Worm (Caenorhabditis elegans): Measurements from ENCODE around the gene tsp-16.

DNA sequence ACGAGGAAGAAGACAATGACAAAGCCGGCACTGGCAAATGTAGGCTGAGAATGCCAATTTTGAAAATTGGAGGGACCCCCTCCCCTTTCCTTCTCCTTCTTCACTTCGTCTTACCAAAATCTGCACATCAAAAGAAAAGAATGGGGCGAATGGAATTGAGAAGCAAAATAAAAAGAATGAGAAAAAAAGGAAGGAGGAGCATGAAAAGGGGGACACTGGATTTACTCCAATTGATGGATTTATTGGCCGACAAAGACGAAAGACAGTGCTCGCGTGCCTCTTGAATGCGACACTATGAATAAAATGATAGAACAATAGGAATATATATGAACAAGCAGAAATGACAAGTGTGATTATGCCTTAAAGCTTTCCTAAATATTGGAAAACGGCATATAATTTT, 37.5 kb downstream of the tsp-16 start:
- peak; percentile 24 for TF ChIP-seq lin-14 (GFP tag; optimal IDR thresholded peaks at IDR 0.05)
- no peak for TF ChIP-seq nhr-90 (tag; optimal IDR thresholded peaks at IDR 0.05; ENCODE audit: poor library complexity)
- TF ChIP-seq ceh-8 (GFP tag; optimal IDR thresholded peaks at IDR 0.05): no peak
- no peak for TF ChIP-seq nhr-77 (tag; optimal IDR thresholded peaks at IDR 0.05)
- no peak for TF ChIP-seq vab-15 (tag; optimal IDR thresholded peaks at IDR 0.05)
- TF ChIP-seq unc-62 (GFP tag; optimal IDR thresholded peaks at IDR 0.05): no peak
- no peak for TF ChIP-seq zag-1 (tag; optimal IDR thresholded peaks at IDR 0.05)
- TF ChIP-seq jun-1 (tag; optimal IDR thresholded peaks at IDR 0.05): no peak
- no peak for TF ChIP-seq ceh-82 (tag; optimal IDR thresholded peaks at IDR 0.05)
- no peak for TF ChIP-seq elt-2 (tag; optimal IDR thresholded peaks at IDR 0.05)
